Fruit fly (Drosophila melanogaster) whole organism, pupa: Measurements from ENCODE around the gene dos.

Experiments
- CG10348 ChIP-seq: fragments of 200-800 bp; sonication (Bioruptor generic); IDR thresholded peaks from 2 replicates; pipeline ENCODE4 v1.3.6; 2022; ENCODE audit warnings: missing biosample characterization, missing genetic modification characterization
- CG34367 ChIP-seq: fragments of 200-800 bp; sonication (Bioruptor generic); optimal IDR thresholded peaks from 2 replicates; lab custom pipeline; 2018; ENCODE audit warnings: missing biosample characterization, mild to moderate bottlenecking, missing genetic modification characterization
- D1 ChIP-seq: fragments of 200-800 bp; sonication (Bioruptor generic); optimal IDR thresholded peaks from 2 replicates; lab custom pipeline; 2018; ENCODE audit warnings: missing biosample characterization, mild to moderate bottlenecking, missing genetic modification characterization, moderate library complexity
- EcR ChIP-seq: fragments of 200-800 bp; sonication (Bioruptor generic); optimal IDR thresholded peaks from 3 replicates; lab custom pipeline; 2019; ENCODE audit warnings: missing biosample characterization, missing genetic modification characterization, mild to moderate bottlenecking, moderate library complexity, missing genetic modification reagents
- Pif1A ChIP-seq: fragments of 200-800 bp; sonication (Bioruptor generic); optimal IDR thresholded peaks from 3 replicates; lab custom pipeline; 2016; ENCODE audit warnings: missing biosample characterization, missing genetic modification characterization

DNA sequence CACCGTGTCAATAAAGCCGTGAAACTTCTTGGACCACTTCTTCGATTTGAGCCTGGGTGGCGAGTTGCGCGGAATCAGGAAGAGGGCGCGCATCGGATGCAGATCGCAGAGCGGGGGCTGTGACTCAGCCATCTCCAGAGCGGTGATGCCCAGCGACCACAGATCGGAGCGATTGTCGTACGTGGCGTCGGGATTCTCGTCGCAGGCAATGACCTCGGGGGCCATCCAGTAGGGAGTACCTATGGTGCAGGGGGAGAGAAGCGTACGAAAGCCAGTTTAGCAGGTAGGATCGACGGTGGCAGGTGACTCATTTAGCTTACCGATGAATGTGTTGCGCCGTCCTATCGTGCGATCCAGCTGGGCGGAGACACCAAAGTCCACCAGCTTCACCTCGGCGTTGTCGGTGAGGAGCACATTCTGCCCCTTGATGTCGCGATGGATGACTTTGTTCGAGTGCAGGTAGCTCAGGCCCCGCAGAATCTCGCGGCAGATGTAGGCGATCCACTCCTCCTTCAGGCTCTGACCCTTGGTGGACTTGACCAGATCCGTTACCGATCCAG lies 22.1 kb upstream of the dos start:
- TF ChIP-seq CG10348 (no peak), D1 (tag; lab: Kevin White, UChicago) (no peak), CG34367 (tag; lab: Kevin White, UChicago) (no peak), Pif1A (GFP tag; lab: Kevin White, UChicago) (no peak), EcR (GFP tag; lab: Kevin White, UChicago) (peak; percentile 97)
